Fruit fly (Drosophila melanogaster) whole organism, pupa: Measurements from ENCODE around the gene CG43732.
A peak's percentile ranks its signal among the peaks of the same experiment; 100 is the strongest.

ENCODE experiments used
- CG10348 ChIP-seq: fragments of 200-800 bp; sonication (Bioruptor generic); IDR thresholded peaks from 2 replicates; pipeline ENCODE4 v1.3.6; 2022; ENCODE audit warnings: missing biosample characterization, missing genetic modification characterization
- CG12605 ChIP-seq: fragments of 200-800 bp; sonication (Bioruptor generic); IDR thresholded peaks from 2 replicates; pipeline ENCODE4 v1.3.6; 2022; ENCODE audit warnings: missing biosample characterization, missing genetic modification characterization
- CG13204 ChIP-seq: fragments of 200-800 bp; sonication (Bioruptor generic); optimal IDR thresholded peaks from 2 replicates; lab custom pipeline; 2018; ENCODE audit warnings: missing biosample characterization, mild to moderate bottlenecking, missing genetic modification characterization, moderate library complexity
- CG14655 ChIP-seq: fragments of 200-800 bp; sonication (Bioruptor generic); optimal IDR thresholded peaks from 3 replicates; lab custom pipeline; 2017; ENCODE audit warnings: mild to moderate bottlenecking, missing biosample characterization, missing genetic modification reagents, missing genetic modification characterization
- CG15710 ChIP-seq: fragments of 200-800 bp; sonication (Bioruptor generic); optimal IDR thresholded peaks from 2 replicates; lab custom pipeline; 2018; ENCODE audit warnings: missing biosample characterization, mild to moderate bottlenecking, missing genetic modification characterization, moderate library complexity
- CG17806 ChIP-seq: fragments of 200-800 bp; sonication (Bioruptor generic); optimal IDR thresholded peaks from 2 replicates; lab custom pipeline; 2018; ENCODE audit warnings: missing biosample characterization, mild to moderate bottlenecking, missing genetic modification characterization, moderate library complexity
- CG32121 ChIP-seq: fragments of 200-800 bp; sonication (Bioruptor generic); IDR thresholded peaks from 2 replicates; pipeline ENCODE4 v1.3.6; 2022; ENCODE audit warnings: missing biosample characterization, missing genetic modification characterization
- CG34367 ChIP-seq: fragments of 200-800 bp; sonication (Bioruptor generic); optimal IDR thresholded peaks from 2 replicates; lab custom pipeline; 2018; ENCODE audit warnings: missing biosample characterization, mild to moderate bottlenecking, missing genetic modification characterization
- CG4496 ChIP-seq: fragments of 200-800 bp; sonication (Bioruptor generic); IDR thresholded peaks from 3 replicates; pipeline ENCODE4 v1.3.6; 2022; ENCODE audit warnings: missing biosample characterization, missing genetic modification characterization
- CG8159 ChIP-seq: fragments of 200-800 bp; sonication (Bioruptor generic); optimal IDR thresholded peaks from 3 replicates; lab custom pipeline; 2018; ENCODE audit warnings: missing biosample characterization, mild to moderate bottlenecking, missing genetic modification characterization, moderate library complexity
- CG8301 ChIP-seq: fragments of 200-800 bp; sonication (Bioruptor generic); optimal IDR thresholded peaks from 2 replicates; lab custom pipeline; 2018; ENCODE audit warnings: missing biosample characterization, mild to moderate bottlenecking, missing genetic modification characterization
- CG9948 ChIP-seq: fragments of 200-800 bp; sonication (Bioruptor generic); optimal IDR thresholded peaks from 2 replicates; lab custom pipeline; 2018; ENCODE audit warnings: missing biosample characterization, mild to moderate bottlenecking, missing genetic modification characterization, moderate library complexity
- D1 ChIP-seq: fragments of 200-800 bp; sonication (Bioruptor generic); optimal IDR thresholded peaks from 2 replicates; lab custom pipeline; 2018; ENCODE audit warnings: missing biosample characterization, mild to moderate bottlenecking, missing genetic modification characterization, moderate library complexity
- EcR ChIP-seq: fragments of 200-800 bp; sonication (Bioruptor generic); optimal IDR thresholded peaks from 3 replicates; lab custom pipeline; 2019; ENCODE audit warnings: missing biosample characterization, missing genetic modification characterization, mild to moderate bottlenecking, moderate library complexity, missing genetic modification reagents
- Ets98B ChIP-seq: fragments of 200-800 bp; sonication (Bioruptor generic); IDR thresholded peaks from 2 replicates; pipeline ENCODE4 v1.3.6; 2022; ENCODE audit warnings: missing biosample characterization, missing genetic modification characterization
- Pif1A ChIP-seq: fragments of 200-800 bp; sonication (Bioruptor generic); optimal IDR thresholded peaks from 3 replicates; lab custom pipeline; 2016; ENCODE audit warnings: missing biosample characterization, missing genetic modification characterization
- Pif1B ChIP-seq: fragments of 200-800 bp; sonication (Bioruptor generic); optimal IDR thresholded peaks from 3 replicates; lab custom pipeline; 2016; ENCODE audit warnings: missing biosample characterization, missing genetic modification characterization
- Snoo ChIP-seq: fragments of 200-800 bp; sonication (Bioruptor generic); optimal IDR thresholded peaks from 3 replicates; lab custom pipeline; 2017; ENCODE audit warnings: missing biosample characterization, mild to moderate bottlenecking, missing genetic modification characterization, inconsistent platforms
- fd96Ca ChIP-seq: fragments of 200-800 bp; sonication (Bioruptor generic); IDR thresholded peaks from 3 replicates; pipeline ENCODE4 v1.3.6; 2022; ENCODE audit warnings: missing biosample characterization, missing genetic modification characterization
- gl ChIP-seq: fragments of 200-800 bp; sonication (Bioruptor generic); optimal IDR thresholded peaks from 2 replicates; lab custom pipeline; 2018; ENCODE audit warnings: missing biosample characterization, mild to moderate bottlenecking, missing genetic modification characterization
- rn ChIP-seq: fragments of 200-800 bp; sonication (Bioruptor generic); IDR thresholded peaks from 2 replicates; pipeline ENCODE4 v1.3.6; 2022; ENCODE audit warnings: missing biosample characterization, missing genetic modification characterization

CG43732 gene

dm6 chr3R:18998370-18998769, 48.4 kb downstream of the CG43732 start:
- TF ChIP-seq CG34367 (tag; lab: Kevin White, UChicago) (peak; percentile 59), CG8159 (tag; lab: Kevin White, UChicago) (peak; percentile 60), CG32121 (GFP tag; lab: Robert Waterston, UW) (no peak), CG14655 (GFP tag; lab: Kevin White, UChicago) (peak; percentile 66), Pif1A (GFP tag; lab: Kevin White, UChicago) (peak; percentile 41), CG4496 (0 out of 3 replicates have a peak, but pooled peaks have one; percentile 31), Ets98B (GFP tag; lab: Robert Waterston, UW) (peak; percentile 32; the same call in 1 of the 2 replicates), CG8301 (tag; lab: Kevin White, UChicago) (peak; percentile 51), Pif1B (peak; percentile 9), EcR (GFP tag; lab: Kevin White, UChicago) (no peak), CG17806 (peak; percentile 66), Snoo (tag; lab: Kevin White, UChicago) (no peak), CG12605 (GFP tag; lab: Robert Waterston, UW) (no peak), fd96Ca (GFP tag; lab: Robert Waterston, UW) (peak; percentile 62; the same call in 2 of the 3 replicates), D1 (tag; lab: Kevin White, UChicago) (no peak), CG10348 (GFP tag; lab: Robert Waterston, UW) (no peak), gl (tag; lab: Kevin White, UChicago) (peak; percentile 8), CG15710 (tag; lab: Kevin White, UChicago) (peak; percentile 52), CG9948 (tag; lab: Kevin White, UChicago) (peak; percentile 63), CG13204 (no peak), rn (GFP tag; lab: Robert Waterston, UW) (no peak)

dm6 chr3R:18999906-19000451, 50.0 kb downstream of the CG43732 start:
- TF ChIP-seq CG32121 (GFP tag; lab: Robert Waterston, UW) (no peak), Ets98B (GFP tag; lab: Robert Waterston, UW) (no peak), CG10348 (GFP tag; lab: Robert Waterston, UW) (0 out of 2 replicates have a peak, but pooled peaks have one; percentile 12), Pif1A (GFP tag; lab: Kevin White, UChicago) (peak; percentile 5), CG14655 (GFP tag; lab: Kevin White, UChicago) (no peak), CG8159 (tag; lab: Kevin White, UChicago) (no peak), fd96Ca (GFP tag; lab: Robert Waterston, UW) (no peak), CG13204 (peak; percentile 14), CG8301 (tag; lab: Kevin White, UChicago) (no peak), D1 (tag; lab: Kevin White, UChicago) (no peak), Snoo (tag; lab: Kevin White, UChicago) (no peak), CG12605 (GFP tag; lab: Robert Waterston, UW) (no peak), gl (tag; lab: Kevin White, UChicago) (peak; percentile 70), CG17806 (no peak), CG4496 (no peak), CG15710 (tag; lab: Kevin White, UChicago) (no peak), rn (GFP tag; lab: Robert Waterston, UW) (no peak), CG9948 (tag; lab: Kevin White, UChicago) (no peak), CG34367 (tag; lab: Kevin White, UChicago) (no peak)

- peak; percentile 61 for TF ChIP-seq EcR (GFP tag; lab: Kevin White, UChicago)
- no peak for TF ChIP-seq CG4496
- no peak for TF ChIP-seq fd96Ca (GFP tag; lab: Robert Waterston, UW)
- TF ChIP-seq CG12605 (GFP tag; lab: Robert Waterston, UW) = no peak
- TF ChIP-seq CG10348 (GFP tag; lab: Robert Waterston, UW) = no peak
- no peak for TF ChIP-seq CG13204
- no peak for TF ChIP-seq CG14655 (GFP tag; lab: Kevin White, UChicago)
Observed at dm6 chr3R:19001701-19002100, 51.7 kb downstream of the CG43732 start.

dm6 chr3R:19010923-19011322, 60.9 kb downstream of the CG43732 start:
- no peak for TF ChIP-seq CG9948 (tag; lab: Kevin White, UChicago)
- no peak for TF ChIP-seq CG13204
- TF ChIP-seq EcR (GFP tag; lab: Kevin White, UChicago) = no peak
- TF ChIP-seq D1 (tag; lab: Kevin White, UChicago) = no peak
- no peak for TF ChIP-seq Ets98B (GFP tag; lab: Robert Waterston, UW)
- TF ChIP-seq CG12605 (GFP tag; lab: Robert Waterston, UW) = no peak
- no peak for TF ChIP-seq CG32121 (GFP tag; lab: Robert Waterston, UW)
- no peak for TF ChIP-seq CG8301 (tag; lab: Kevin White, UChicago)
- no peak for TF ChIP-seq CG14655 (GFP tag; lab: Kevin White, UChicago)
- no peak for TF ChIP-seq Pif1B
- TF ChIP-seq CG4496 = no peak
- TF ChIP-seq Pif1A (GFP tag; lab: Kevin White, UChicago) = no peak
- no peak for TF ChIP-seq Snoo (tag; lab: Kevin White, UChicago)
- TF ChIP-seq CG10348 (GFP tag; lab: Robert Waterston, UW) = no peak
- TF ChIP-seq CG34367 (tag; lab: Kevin White, UChicago) = no peak
- TF ChIP-seq fd96Ca (GFP tag; lab: Robert Waterston, UW) = no peak
- no peak for TF ChIP-seq gl (tag; lab: Kevin White, UChicago)
- TF ChIP-seq, all 21 proteins: peak for 0

dm6 chr3R:19011885-19012284, 61.9 kb downstream of the CG43732 start:
- TF ChIP-seq CG4496 (no peak), CG13204 (no peak), gl (tag; lab: Kevin White, UChicago) (no peak), CG15710 (tag; lab: Kevin White, UChicago) (no peak), D1 (tag; lab: Kevin White, UChicago) (no peak), Ets98B (GFP tag; lab: Robert Waterston, UW) (no peak), CG17806 (no peak), CG34367 (tag; lab: Kevin White, UChicago) (no peak), CG12605 (GFP tag; lab: Robert Waterston, UW) (no peak), CG8159 (tag; lab: Kevin White, UChicago) (no peak), CG8301 (tag; lab: Kevin White, UChicago) (no peak), CG32121 (GFP tag; lab: Robert Waterston, UW) (no peak), EcR (GFP tag; lab: Kevin White, UChicago) (no peak), Pif1B (no peak), Pif1A (GFP tag; lab: Kevin White, UChicago) (no peak)
